Fruit fly (Drosophila melanogaster) whole organism, embryonic: ENCODE data around the gene CG7333.
A peak's percentile ranks its signal among the peaks of the same experiment; 100 is the strongest.

Experiments
- BEAF-32 ChIP-seq: fragments of 200-800 bp; sonication (Bioruptor generic); optimal IDR thresholded peaks from 3 replicates; lab custom pipeline; 2017; ENCODE audit warnings: missing biosample characterization, missing genetic modification characterization, mild to moderate bottlenecking, moderate library complexity, missing genetic modification reagents
- CG11456 ChIP-seq: fragments of 200-800 bp; sonication (Bioruptor generic); IDR thresholded peaks from 3 replicates; pipeline ENCODE4 v1.3.6; 2022; ENCODE audit warnings: missing biosample characterization, missing genetic modification characterization
- CG12155 ChIP-seq: fragments of 200-800 bp; sonication (Bioruptor generic); optimal IDR thresholded peaks from 3 replicates; lab custom pipeline; 2016; ENCODE audit warnings: missing biosample characterization, missing genetic modification characterization
- CG13287 ChIP-seq: fragments of 200-800 bp; sonication (Bioruptor generic); IDR thresholded peaks from 2 replicates; pipeline ENCODE4 v1.3.6; 2022; ENCODE audit warnings: missing biosample characterization, missing genetic modification characterization; ENCODE audit not compliant: partially characterized antibody
- CG13894 ChIP-seq: fragments of 200-800 bp; sonication (Bioruptor generic); optimal IDR thresholded peaks from 3 replicates; lab custom pipeline; 2018; ENCODE audit warnings: missing biosample characterization, mild to moderate bottlenecking, missing genetic modification characterization, moderate library complexity
- CG14014 ChIP-seq: fragments of 200-800 bp; sonication (Bioruptor generic); IDR thresholded peaks from 2 replicates; pipeline ENCODE4 v1.3.6; 2022; ENCODE audit warnings: missing biosample characterization, missing genetic modification characterization
- CG14050 ChIP-seq: fragments of 200-800 bp; sonication (Bioruptor generic); IDR thresholded peaks from 3 replicates; pipeline ENCODE4 v1.3.6; 2022; ENCODE audit warnings: missing biosample characterization, missing genetic modification characterization
- CG14441 ChIP-seq: fragments of 200-800 bp; sonication (Bioruptor generic); IDR thresholded peaks from 2 replicates; pipeline ENCODE4 v1.3.6; 2022; ENCODE audit warnings: missing biosample characterization, missing genetic modification characterization
- CG1603 ChIP-seq: fragments of 200-800 bp; sonication (Bioruptor generic); optimal IDR thresholded peaks from 2 replicates; lab custom pipeline; 2019; ENCODE audit warnings: missing biosample characterization, mild to moderate bottlenecking, missing genetic modification characterization, moderate library complexity
- CG16813 ChIP-seq: fragments of 200-800 bp; sonication (Bioruptor generic); IDR thresholded peaks from 3 replicates; pipeline ENCODE4 v1.3.6; 2022; ENCODE audit warnings: missing biosample characterization, missing genetic modification characterization; ENCODE audit not compliant: partially characterized antibody
- CG30020 ChIP-seq: fragments of 200-800 bp; optimal IDR thresholded peaks from 2 replicates; lab custom pipeline; 2019; ENCODE audit warnings: missing biosample characterization, mild to moderate bottlenecking, missing genetic modification characterization, moderate library complexity
- CG6854 ChIP-seq: fragments of 200-800 bp; sonication (Bioruptor generic); optimal IDR thresholded peaks from 3 replicates; lab custom pipeline; 2017; ENCODE audit warnings: missing biosample characterization, mild to moderate bottlenecking, missing genetic modification characterization
- CG9932 ChIP-seq: fragments of 200-800 bp; sonication (Bioruptor generic); IDR thresholded peaks from 2 replicates; pipeline ENCODE4 v1.3.6; 2022; ENCODE audit warnings: missing biosample characterization, missing genetic modification characterization
- Chrac-16 ChIP-seq: fragments of 200-800 bp; sonication (Bioruptor generic); optimal IDR thresholded peaks from 3 replicates; lab custom pipeline; 2016; ENCODE audit warnings: missing biosample characterization, missing genetic modification characterization
- Dll ChIP-seq: fragments of 200-800 bp; sonication (Bioruptor generic); IDR thresholded peaks from 4 replicates; pipeline ENCODE4 v1.3.6; 2022; ENCODE audit warnings: missing biosample characterization, missing genetic modification characterization; ENCODE audit not compliant: partially characterized antibody
- Doc3 ChIP-seq: fragments of 200-800 bp; sonication (Bioruptor generic); IDR thresholded peaks from 3 replicates; pipeline ENCODE4 v1.3.6; 2022; ENCODE audit warnings: missing biosample characterization, missing genetic modification characterization; ENCODE audit not compliant: partially characterized antibody
- Dp ChIP-seq: fragments of 200-800 bp; sonication (Bioruptor generic); optimal IDR thresholded peaks from 2 replicates; lab custom pipeline; 2018; ENCODE audit warnings: missing biosample characterization, mild to moderate bottlenecking, missing genetic modification characterization, moderate library complexity
- Dref ChIP-seq: fragments of 200-800 bp; sonication (Bioruptor generic); IDR thresholded peaks from 2 replicates; pipeline ENCODE4 v1.3.6; 2022; ENCODE audit warnings: missing biosample characterization, missing genetic modification characterization
- E2f2 ChIP-seq: fragments of 200-800 bp; sonication (Bioruptor generic); IDR thresholded peaks from 2 replicates; pipeline ENCODE4 v1.3.6; 2022; ENCODE audit warnings: missing biosample characterization, missing genetic modification characterization
- HLH3B ChIP-seq: fragments of 200-800 bp; sonication (Bioruptor generic); IDR thresholded peaks from 2 replicates; pipeline ENCODE4 v1.3.6; 2022; ENCODE audit warnings: missing biosample characterization, missing genetic modification characterization
- HLH4C ChIP-seq: fragments of 200-800 bp; sonication (Bioruptor generic); IDR thresholded peaks from 3 replicates; pipeline ENCODE4 v1.3.6; 2022; ENCODE audit warnings: missing biosample characterization, missing genetic modification characterization; ENCODE audit not compliant: partially characterized antibody
- HLH54F ChIP-seq: fragments of 200-800 bp; sonication (Bioruptor generic); optimal IDR thresholded peaks from 3 replicates; lab custom pipeline; 2016; ENCODE audit warnings: missing biosample characterization, missing genetic modification characterization
- Hr3 ChIP-seq: fragments of 200-800 bp; sonication (Bioruptor generic); optimal IDR thresholded peaks from 3 replicates; lab custom pipeline; 2016; ENCODE audit warnings: missing biosample characterization, missing genetic modification characterization
- Hr51 ChIP-seq, 2 experiments: fragments of 200-800 bp; sonication (Bioruptor generic); optimal IDR thresholded peaks; 2 replicates in 1 of 2; 3 replicates in 1 of 2; lab custom pipeline; 2016 to 2018; ENCODE audit warnings: missing biosample characterization in 2 of 2, missing genetic modification characterization in 2 of 2, mild to moderate bottlenecking in 1 of 2, moderate library complexity in 1 of 2
- Meics ChIP-seq: fragments of 200-800 bp; sonication (Bioruptor generic); optimal IDR thresholded peaks from 2 replicates; lab custom pipeline; 2017; ENCODE audit warnings: missing biosample characterization, mild to moderate bottlenecking, missing genetic modification characterization
- Ptx1 ChIP-seq: fragments of 200-800 bp; sonication (Bioruptor generic); IDR thresholded peaks from 2 replicates; pipeline ENCODE4 v1.3.6; 2022; ENCODE audit warnings: missing biosample characterization, missing genetic modification characterization
- Scr ChIP-seq: fragments of 200-800 bp; sonication (Bioruptor generic); IDR thresholded peaks from 2 replicates; pipeline ENCODE4 v1.3.6; 2022; ENCODE audit warnings: missing biosample characterization, missing genetic modification characterization; ENCODE audit not compliant: partially characterized antibody
- Sry-δ ChIP-seq: fragments of 200-800 bp; sonication (Bioruptor generic); optimal IDR thresholded peaks from 2 replicates; lab custom pipeline; 2016; ENCODE audit warnings: missing biosample characterization, missing genetic modification characterization
- Usf ChIP-seq: fragments of 200-800 bp; sonication (Bioruptor generic); optimal IDR thresholded peaks from 2 replicates; lab custom pipeline; 2017; ENCODE audit warnings: missing genotype, missing biosample characterization, missing genetic modification characterization
- Xrp1 ChIP-seq: fragments of 200-800 bp; sonication (Bioruptor generic); IDR thresholded peaks from 2 replicates; pipeline ENCODE4 v1.3.6; 2022; ENCODE audit warnings: missing biosample characterization, missing genetic modification characterization
- amos ChIP-seq: fragments of 200-800 bp; sonication (Bioruptor generic); IDR thresholded peaks from 2 replicates; pipeline ENCODE4 v1.3.6; 2022; ENCODE audit warnings: missing biosample characterization, missing genetic modification characterization; ENCODE audit not compliant: partially characterized antibody
- bigmax ChIP-seq: fragments of 200-800 bp; sonication (Bioruptor generic); optimal IDR thresholded peaks from 2 replicates; lab custom pipeline; 2018; ENCODE audit warnings: missing biosample characterization, mild to moderate bottlenecking, missing genetic modification characterization
- hb ChIP-seq: fragments of 200-800 bp; sonication (Bioruptor generic); IDR thresholded peaks from 3 replicates; pipeline ENCODE4 v1.3.6; 2022; ENCODE audit warnings: missing biosample characterization, missing genetic modification characterization; ENCODE audit not compliant: partially characterized antibody
- hbn ChIP-seq: fragments of 200-800 bp; sonication (Bioruptor generic); IDR thresholded peaks from 2 replicates; pipeline ENCODE4 v1.3.6; 2022; ENCODE audit warnings: missing biosample characterization, missing genetic modification characterization; ENCODE audit not compliant: partially characterized antibody
- knrl ChIP-seq: fragments of 200-800 bp; sonication (Bioruptor generic); IDR thresholded peaks from 3 replicates; pipeline ENCODE4 v1.3.6; 2022; ENCODE audit warnings: missing biosample characterization, missing genetic modification characterization; ENCODE audit not compliant: partially characterized antibody
- nerfin-2 ChIP-seq: fragments of 200-800 bp; sonication (Bioruptor generic); IDR thresholded peaks from 2 replicates; pipeline ENCODE4 v1.3.6; 2022; ENCODE audit warnings: missing biosample characterization, missing genetic modification characterization; ENCODE audit not compliant: partially characterized antibody
- onecut ChIP-seq: fragments of 200-800 bp; sonication (Bioruptor generic); IDR thresholded peaks from 2 replicates; pipeline ENCODE4 v1.3.6; 2022; ENCODE audit warnings: missing biosample characterization, missing genetic modification characterization
- pan ChIP-seq, 4 experiments: fragments of >200 bp in 3 of 4; fragments of 200-800 bp in 1 of 4; sonication (Bioruptor generic) in 1 of 4; optimal IDR thresholded peaks in 3 of 4; IDR thresholded peaks in 1 of 4; 2 replicates each; pipeline versions ENCODE4 v1.3.6 to Lab custom; 2017 to 2022; ENCODE audit warnings: missing biosample characterization in 2 of 4, missing genetic modification characterization in 2 of 4, mixed read lengths in 1 of 4
- pzg ChIP-seq: fragments of 200-800 bp; sonication (Bioruptor generic); optimal IDR thresholded peaks from 3 replicates; lab custom pipeline; 2018; ENCODE audit warnings: missing biosample characterization, mild to moderate bottlenecking, missing genetic modification characterization, moderate library complexity
- ranshi ChIP-seq: fragments of 200-800 bp; sonication (Bioruptor generic); IDR thresholded peaks from 2 replicates; pipeline ENCODE4 v1.3.6; 2022; ENCODE audit warnings: missing biosample characterization, missing genetic modification characterization
- row ChIP-seq: fragments of 200-800 bp; sonication (Bioruptor generic); IDR thresholded peaks from 3 replicates; pipeline ENCODE4 v1.3.6; 2022; ENCODE audit warnings: missing biosample characterization, missing genetic modification characterization
- slbo ChIP-seq: fragments of 200-800 bp; sonication (Bioruptor generic); IDR thresholded peaks from 2 replicates; pipeline ENCODE4 v1.3.6; 2022; ENCODE audit warnings: missing biosample characterization, missing genetic modification characterization
- tna ChIP-seq: fragments of 200-800 bp; sonication (Bioruptor generic); IDR thresholded peaks from 2 replicates; pipeline ENCODE4 v1.3.6; 2022; ENCODE audit warnings: missing biosample characterization, missing genetic modification characterization; ENCODE audit not compliant: partially characterized antibody
- wdn ChIP-seq: fragments of 200-800 bp; sonication (Bioruptor generic); IDR thresholded peaks from 2 replicates; pipeline ENCODE4 v1.3.6; 2022; ENCODE audit warnings: missing biosample characterization, missing genetic modification characterization
- zen2 ChIP-seq: fragments of 200-800 bp; sonication (Bioruptor generic); IDR thresholded peaks from 3 replicates; pipeline ENCODE4 v1.3.6; 2022; ENCODE audit warnings: missing biosample characterization, missing genetic modification characterization; ENCODE audit not compliant: partially characterized antibody

CG7333 gene

dm6 chr3R:19644094-19644900 is 43.9 kb downstream of the CG7333 start, which contains the start of gene Vha13 (continued):
- peak; percentile 21 for TF ChIP-seq Meics (GFP tag; lab: Kevin White, UChicago)
- peak; percentile 8 for TF ChIP-seq CG12155 (GFP tag; lab: Kevin White, UChicago)
- TF ChIP-seq Chrac-16 (GFP tag; lab: Kevin White, UChicago): peak; percentile 27
- TF ChIP-seq CG6854: peak; percentile 57
- TF ChIP-seq CG13894 (tag; lab: Kevin White, UChicago): peak; percentile 40
- TF ChIP-seq Usf: peak; percentile 33
- peak; percentile 15 for TF ChIP-seq CG30020 (tag; lab: Kevin White, UChicago)
- TF ChIP-seq Hr3 (GFP tag; lab: Kevin White, UChicago): peak; percentile 26
- TF ChIP-seq hbn (GFP tag; lab: Robert Waterston, UW): no peak
- peak; percentile 18 for TF ChIP-seq CG13287 (GFP tag; lab: Robert Waterston, UW)
- TF ChIP-seq bigmax (GFP tag; lab: Kevin White, UChicago): peak; percentile 7
- TF ChIP-seq onecut (GFP tag; lab: Robert Waterston, UW): peak; percentile 61
- peak in 1 of 2 experiments; percentile 53 for TF ChIP-seq Hr51 (GFP tag; optimal IDR thresholded peaks at IDR 0.05; lab: Kevin White, UChicago)
- TF ChIP-seq CG14050 (GFP tag; lab: Robert Waterston, UW): no peak
- TF ChIP-seq BEAF-32: peak; percentile 72

dm6 chr3R:19644901-19645204 is 44.4 kb downstream of the CG7333 start, which contains the start of gene Nup58:
Nup58 (plus strand) TSS chr3R:19645026.
- TF ChIP-seq slbo (GFP tag; lab: Robert Waterston, UW): peak; percentile 58; the same call in 1 of the 2 replicates
- peak; percentile 58 for TF ChIP-seq CG1603 (tag; lab: Kevin White, UChicago)
- TF ChIP-seq row (GFP tag; lab: Robert Waterston, UW): peak; percentile 42
- peak; percentile 76 for TF ChIP-seq CG16813 (GFP tag; lab: Robert Waterston, UW)
- peak; percentile 83 for TF ChIP-seq amos (GFP tag; lab: Robert Waterston, UW)
- peak; percentile 74; the same call in 2 of the 3 replicates for TF ChIP-seq knrl
- peak; percentile 30; the same call in 1 of the 2 replicates for TF ChIP-seq E2f2 (GFP tag; lab: Robert Waterston, UW)
- peak; percentile 76 for TF ChIP-seq zen2
- TF ChIP-seq pzg (GFP tag; lab: Kevin White, UChicago): peak; percentile 32
- TF ChIP-seq hbn (GFP tag; lab: Robert Waterston, UW): peak; percentile 77
- TF ChIP-seq Ptx1 (GFP tag; lab: Robert Waterston, UW): peak; percentile 14; the same call in 1 of the 2 replicates
- TF ChIP-seq wdn (GFP tag; lab: Robert Waterston, UW): no peak
- TF ChIP-seq CG14014 (GFP tag; lab: Robert Waterston, UW): no peak
- TF ChIP-seq Xrp1: peak; percentile 13; the same call in 1 of the 2 replicates
- TF ChIP-seq ranshi (GFP tag; lab: Robert Waterston, UW): no peak
- TF ChIP-seq Dp (GFP tag; lab: Kevin White, UChicago): peak; percentile 18
- peak; percentile 64 for TF ChIP-seq HLH4C (GFP tag; lab: Robert Waterston, UW)
- peak; percentile 65 for TF ChIP-seq Dref (GFP tag; lab: Robert Waterston, UW)
- peak; percentile 77 for TF ChIP-seq Doc3 (GFP tag; lab: Robert Waterston, UW)
- TF ChIP-seq nerfin-2 (GFP tag; lab: Robert Waterston, UW): peak; percentile 55
- TF ChIP-seq Dll (GFP tag; lab: Robert Waterston, UW): peak; percentile 88
- TF ChIP-seq hb (GFP tag; lab: Robert Waterston, UW): peak; percentile 15; the same call in 1 of the 3 replicates
- 0 out of 3 replicates have a peak, but pooled peaks have one; percentile 29 for TF ChIP-seq CG11456 (GFP tag; lab: Robert Waterston, UW)
- 0 out of 2 replicates have a peak, but pooled peaks have one; percentile 25 for TF ChIP-seq CG14441 (GFP tag; lab: Robert Waterston, UW)
- TF ChIP-seq HLH54F (GFP tag; lab: Kevin White, UChicago): no peak
- TF ChIP-seq Scr (GFP tag; lab: Robert Waterston, UW): peak; percentile 89
- TF ChIP-seq Sry-δ (GFP tag; lab: Kevin White, UChicago): peak; percentile 62
- peak; percentile 50 for TF ChIP-seq tna (GFP tag; lab: Robert Waterston, UW)
- TF ChIP-seq pan (optimal IDR thresholded peaks at IDR 0.05; lab: Kevin White, UChicago): no peak
- TF ChIP-seq pan (GFP tag; optimal IDR thresholded peaks at IDR 0.05 in 1 of 2, IDR thresholded peaks at IDR 0.05 in 1 of 2): peak in 1 of 2 experiments; percentile 56
- TF ChIP-seq CG9932: peak; percentile 71
- TF ChIP-seq HLH3B (GFP tag; lab: Robert Waterston, UW): no peak
